Fruit fly (Drosophila melanogaster) whole organism, embryonic: ENCODE measurements around the gene LanB1.

ENCODE experiments used
- Atf6 ChIP-seq: fragments of 200-800 bp; sonication (Bioruptor generic); IDR thresholded peaks from 2 replicates; pipeline ENCODE4 v1.3.6; 2022; ENCODE audit warnings: missing biosample characterization, missing genetic modification characterization
- Bdp1 ChIP-seq: fragments of 200-800 bp; sonication (Bioruptor generic); optimal IDR thresholded peaks from 3 replicates; lab custom pipeline; 2016; ENCODE audit warnings: missing biosample characterization, missing genetic modification characterization
- CG10147 ChIP-seq: fragments of 200-800 bp; sonication (Bioruptor generic); optimal IDR thresholded peaks from 2 replicates; lab custom pipeline; 2019; ENCODE audit warnings: missing biosample characterization, mild to moderate bottlenecking, missing genetic modification characterization, moderate library complexity
- CG11695 ChIP-seq: fragments of 200-800 bp; sonication (Bioruptor generic); IDR thresholded peaks from 3 replicates; pipeline ENCODE4 v1.3.6; 2022; ENCODE audit warnings: missing biosample characterization, missing genetic modification characterization
- CG12391 ChIP-seq: fragments of 200-800 bp; sonication (Bioruptor generic); optimal IDR thresholded peaks from 3 replicates; lab custom pipeline; 2018; ENCODE audit warnings: missing biosample characterization, mild to moderate bottlenecking, missing genetic modification characterization, moderate library complexity
- CG1602 ChIP-seq: fragments of 200-800 bp; sonication (Bioruptor generic); optimal IDR thresholded peaks from 3 replicates; lab custom pipeline; 2016; ENCODE audit warnings: missing biosample characterization, missing genetic modification characterization
- CG16815 ChIP-seq: fragments of 200-800 bp; sonication (Bioruptor generic); optimal IDR thresholded peaks from 3 replicates; lab custom pipeline; 2017; ENCODE audit warnings: missing biosample characterization, mild to moderate bottlenecking, missing genetic modification characterization
- CG17328 ChIP-seq: fragments of 200-800 bp; sonication (Bioruptor generic); IDR thresholded peaks from 2 replicates; pipeline ENCODE4 v1.3.6; 2022; ENCODE audit warnings: missing biosample characterization, missing genetic modification characterization
- CG18262 ChIP-seq: fragments of 200-800 bp; optimal IDR thresholded peaks from 3 replicates; lab custom pipeline; 2019; ENCODE audit warnings: missing biosample characterization, mild to moderate bottlenecking, missing genetic modification characterization, moderate library complexity
- CG18619 ChIP-seq: fragments of 200-800 bp; sonication (Bioruptor generic); optimal IDR thresholded peaks from 3 replicates; lab custom pipeline; 2017; ENCODE audit warnings: missing biosample characterization, mild to moderate bottlenecking, missing genetic modification characterization
- CG2712 ChIP-seq: fragments of 200-800 bp; optimal IDR thresholded peaks from 3 replicates; lab custom pipeline; 2019; ENCODE audit warnings: missing biosample characterization, mild to moderate bottlenecking, missing genetic modification characterization, moderate library complexity
- CG34422 ChIP-seq: fragments of 200-800 bp; sonication (Bioruptor generic); IDR thresholded peaks from 3 replicates; pipeline ENCODE4 v1.3.6; 2022; ENCODE audit warnings: missing biosample characterization, missing genetic modification characterization
- CG43689 ChIP-seq: fragments of 200-800 bp; sonication (Bioruptor generic); IDR thresholded peaks from 2 replicates; pipeline ENCODE4 v1.3.6; 2022; ENCODE audit warnings: missing biosample characterization, missing genetic modification characterization
- CG4730 ChIP-seq: fragments of 200-800 bp; sonication (Bioruptor generic); IDR thresholded peaks from 2 replicates; pipeline ENCODE4 v1.3.6; 2022; ENCODE audit warnings: missing biosample characterization, missing genetic modification characterization
- CG6254 ChIP-seq: fragments of 200-800 bp; sonication (Bioruptor generic); optimal IDR thresholded peaks from 3 replicates; lab custom pipeline; 2017; ENCODE audit warnings: mild to moderate bottlenecking, missing biosample characterization, missing genetic modification reagents, missing genetic modification characterization
- CG6683 ChIP-seq: fragments of 200-800 bp; sonication (Bioruptor generic); optimal IDR thresholded peaks from 2 replicates; lab custom pipeline; 2017; ENCODE audit warnings: missing biosample characterization, mild to moderate bottlenecking, missing genetic modification characterization, missing genetic modification reagents
- CG7786 ChIP-seq: fragments of 200-800 bp; sonication (Bioruptor generic); optimal IDR thresholded peaks from 2 replicates; lab custom pipeline; 2016; ENCODE audit warnings: missing biosample characterization, missing genetic modification characterization
- CG8388 ChIP-seq: fragments of 200-800 bp; sonication (Bioruptor generic); optimal IDR thresholded peaks from 2 replicates; lab custom pipeline; 2019; ENCODE audit warnings: missing biosample characterization, mild to moderate bottlenecking, missing genetic modification characterization, moderate library complexity
- D19A ChIP-seq: fragments of 200-800 bp; optimal IDR thresholded peaks from 3 replicates; lab custom pipeline; 2019; ENCODE audit warnings: missing biosample characterization, mild to moderate bottlenecking, missing genetic modification characterization, moderate library complexity
- Deaf1 ChIP-seq: fragments of 200-800 bp; optimal IDR thresholded peaks from 3 replicates; lab custom pipeline; 2019; ENCODE audit warnings: missing biosample characterization, mild to moderate bottlenecking, missing genetic modification characterization, moderate library complexity
- Dek ChIP-seq: fragments of 200-800 bp; sonication (Bioruptor generic); optimal IDR thresholded peaks from 3 replicates; lab custom pipeline; 2019; ENCODE audit warnings: missing biosample characterization, mild to moderate bottlenecking, missing genetic modification characterization, moderate library complexity
- Dll ChIP-seq: fragments of 200-800 bp; sonication (Bioruptor generic); IDR thresholded peaks from 4 replicates; pipeline ENCODE4 v1.3.6; 2022; ENCODE audit warnings: missing biosample characterization, missing genetic modification characterization; ENCODE audit not compliant: partially characterized antibody
- Doc3 ChIP-seq: fragments of 200-800 bp; sonication (Bioruptor generic); IDR thresholded peaks from 3 replicates; pipeline ENCODE4 v1.3.6; 2022; ENCODE audit warnings: missing biosample characterization, missing genetic modification characterization; ENCODE audit not compliant: partially characterized antibody
- Fer3 ChIP-seq: fragments of 200-800 bp; sonication (Bioruptor generic); optimal IDR thresholded peaks from 2 replicates; lab custom pipeline; 2018; ENCODE audit warnings: missing biosample characterization, mild to moderate bottlenecking, missing genetic modification characterization, moderate library complexity
- GATAe ChIP-seq: fragments of 200-800 bp; sonication (Bioruptor generic); conservative IDR thresholded peaks from 2 replicates; pipeline ENCODE4 v1.3.6; 2022; ENCODE audit warnings: missing biosample characterization, missing genetic modification characterization
- H2.0 ChIP-seq: fragments of 200-800 bp; sonication (Bioruptor generic); IDR thresholded peaks from 2 replicates; pipeline ENCODE4 v1.3.6; 2022; ENCODE audit warnings: missing biosample characterization, missing genetic modification characterization
- Hey ChIP-seq: fragments of 200-800 bp; sonication (Bioruptor generic); optimal IDR thresholded peaks from 3 replicates; lab custom pipeline; 2018; ENCODE audit warnings: missing biosample characterization, mild to moderate bottlenecking, missing genetic modification characterization
- Hmr ChIP-seq: fragments of 200-800 bp; sonication (Bioruptor generic); optimal IDR thresholded peaks from 3 replicates; lab custom pipeline; 2017; ENCODE audit warnings: mild to moderate bottlenecking, missing biosample characterization, missing genetic modification reagents, missing genetic modification characterization
- NFAT ChIP-seq: fragments of 200-800 bp; sonication (Bioruptor generic); IDR thresholded peaks from 2 replicates; pipeline ENCODE4 v1.3.6; 2022; ENCODE audit warnings: missing biosample characterization, missing genetic modification characterization
- Sry-β ChIP-seq: fragments of 200-800 bp; sonication (Bioruptor generic); optimal IDR thresholded peaks from 2 replicates; lab custom pipeline; 2018; ENCODE audit warnings: missing biosample characterization, mild to moderate bottlenecking, missing genetic modification characterization, moderate library complexity
- Xbp1 ChIP-seq: fragments of 200-800 bp; sonication (Bioruptor generic); optimal IDR thresholded peaks from 3 replicates; lab custom pipeline; 2016; ENCODE audit warnings: missing biosample characterization, mild to moderate bottlenecking, missing genetic modification characterization
- az2 ChIP-seq: fragments of 200-800 bp; sonication (Bioruptor generic); optimal IDR thresholded peaks from 3 replicates; lab custom pipeline; 2016; ENCODE audit warnings: missing biosample characterization, missing genetic modification characterization
- chn ChIP-seq: fragments of 200-800 bp; sonication (Bioruptor generic); optimal IDR thresholded peaks from 2 replicates; lab custom pipeline; 2016; ENCODE audit warnings: missing biosample characterization, missing genetic modification characterization
- ci ChIP-seq: fragments of 200-800 bp; sonication (Bioruptor generic); IDR thresholded peaks from 3 replicates; pipeline ENCODE4 v1.3.6; 2022; ENCODE audit warnings: missing biosample characterization, missing genetic modification characterization
- crc ChIP-seq: fragments of 200-800 bp; sonication (Bioruptor generic); optimal IDR thresholded peaks from 2 replicates; lab custom pipeline; 2016; ENCODE audit warnings: missing biosample characterization, missing genetic modification characterization
- cwo ChIP-seq: fragments of 200-800 bp; sonication (Bioruptor generic); optimal IDR thresholded peaks from 3 replicates; lab custom pipeline; 2017; ENCODE audit warnings: missing biosample characterization, missing genetic modification characterization, mild to moderate bottlenecking, moderate library complexity, missing genetic modification reagents
- dmrt11E ChIP-seq: fragments of 200-800 bp; sonication (Bioruptor generic); optimal IDR thresholded peaks from 3 replicates; lab custom pipeline; 2018; ENCODE audit warnings: missing biosample characterization, mild to moderate bottlenecking, missing genetic modification characterization, moderate library complexity
- fd102C ChIP-seq: fragments of 200-800 bp; sonication (Bioruptor generic); optimal IDR thresholded peaks from 2 replicates; lab custom pipeline; 2018; ENCODE audit warnings: missing biosample characterization, mild to moderate bottlenecking, missing genetic modification characterization, moderate library complexity
- fd96Cb ChIP-seq: fragments of 200-800 bp; sonication (Bioruptor generic); optimal IDR thresholded peaks from 2 replicates; lab custom pipeline; 2018; ENCODE audit warnings: missing biosample characterization, mild to moderate bottlenecking, missing genetic modification characterization, moderate library complexity
- grau ChIP-seq: fragments of 200-800 bp; optimal IDR thresholded peaks from 3 replicates; lab custom pipeline; 2019; ENCODE audit warnings: missing biosample characterization, mild to moderate bottlenecking, missing genetic modification characterization, moderate library complexity
- h ChIP-seq: fragments of >200 bp; optimal IDR thresholded peaks from 2 replicates; lab custom pipeline; 2017
- hth ChIP-seq: fragments of >200 bp; optimal IDR thresholded peaks from 2 replicates; lab custom pipeline; 2017; ENCODE audit warnings: inconsistent platforms
- lola ChIP-seq, 3 experiments: fragments of >200 bp in 2 of 3; fragments of 200-800 bp in 1 of 3; sonication (Bioruptor generic) in 1 of 3; optimal IDR thresholded peaks; 2 replicates each; lab custom pipeline; 2017 to 2019; ENCODE audit warnings: missing biosample characterization in 3 of 3, missing genetic modification characterization in 3 of 3, mild to moderate bottlenecking in 1 of 3, moderate library complexity in 1 of 3
- luna ChIP-seq: fragments of 200-800 bp; sonication (Bioruptor generic); optimal IDR thresholded peaks from 2 replicates; lab custom pipeline; 2016; ENCODE audit warnings: missing biosample characterization, missing genetic modification characterization
- scrt ChIP-seq: fragments of 200-800 bp; sonication (Bioruptor generic); optimal IDR thresholded peaks from 2 replicates; lab custom pipeline; 2018; ENCODE audit warnings: missing biosample characterization, mild to moderate bottlenecking, missing genetic modification characterization, moderate library complexity
- slbo ChIP-seq: fragments of 200-800 bp; sonication (Bioruptor generic); IDR thresholded peaks from 2 replicates; pipeline ENCODE4 v1.3.6; 2022; ENCODE audit warnings: missing biosample characterization, missing genetic modification characterization
- sna ChIP-seq: fragments of 200-800 bp; sonication (Bioruptor generic); IDR thresholded peaks from 2 replicates; pipeline ENCODE4 v1.3.6; 2022; ENCODE audit warnings: missing biosample characterization, missing genetic modification characterization; ENCODE audit not compliant: partially characterized antibody
- ssp ChIP-seq: fragments of 200-800 bp; sonication (Bioruptor generic); IDR thresholded peaks from 2 replicates; pipeline ENCODE4 v1.3.6; 2022; ENCODE audit warnings: missing biosample characterization, missing genetic modification characterization
- stc ChIP-seq: fragments of 200-800 bp; sonication (Bioruptor generic); IDR thresholded peaks from 2 replicates; pipeline ENCODE4 v1.3.6; 2022; ENCODE audit warnings: missing biosample characterization, missing genetic modification characterization
- tll ChIP-seq, 2 experiments: fragments of 200-800 bp in 1 of 2; fragments of >200 bp in 1 of 2; sonication (Bioruptor generic) in 1 of 2; optimal IDR thresholded peaks; 2 replicates each; lab custom pipeline; 2017 to 2019; ENCODE audit warnings: missing biosample characterization in 2 of 2, missing genetic modification characterization in 2 of 2, mild to moderate bottlenecking in 1 of 2, moderate library complexity in 1 of 2

The LanB1 gene

dm6 chr2L:7851609-7852008 is 40.4 kb downstream of the LanB1 start (continued):
- TF ChIP-seq ssp (GFP tag; lab: Robert Waterston, UW) = 0 out of 2 replicates have a peak, but pooled peaks have one; percentile 10
- TF ChIP-seq Fer3 = peak; percentile 19
- peak; percentile 46 for TF ChIP-seq grau (tag; lab: Kevin White, UChicago)
- peak; percentile 37 for TF ChIP-seq fd96Cb (tag; lab: Kevin White, UChicago)
- peak; percentile 28 for TF ChIP-seq D19A (tag; lab: Kevin White, UChicago)
- 0 out of 2 replicates have a peak, but pooled peaks have one; percentile 14 for TF ChIP-seq Atf6
- peak; percentile 22 for TF ChIP-seq az2 (GFP tag; lab: Kevin White, UChicago)
- TF ChIP-seq ci (GFP tag; lab: Robert Waterston, UW) = peak; percentile 49; the same call in 1 of the 3 replicates
- TF ChIP-seq scrt (GFP tag; lab: Kevin White, UChicago) = peak; percentile 1
- TF ChIP-seq h = no peak
- no peak for TF ChIP-seq fd102C (GFP tag; lab: Kevin White, UChicago)
- TF ChIP-seq CG12391 (tag; lab: Kevin White, UChicago) = peak; percentile 39
- no peak for TF ChIP-seq CG6254 (GFP tag; lab: Kevin White, UChicago)
- TF ChIP-seq hth (lab: Kevin White, UChicago) = no peak
- 0 out of 2 replicates have a peak, but pooled peaks have one; percentile 20 for TF ChIP-seq H2.0 (GFP tag; lab: Robert Waterston, UW)
- no peak for TF ChIP-seq Doc3
- TF ChIP-seq GATAe (GFP tag; lab: Robert Waterston, UW) = no peak
- TF ChIP-seq tll (GFP tag; optimal IDR thresholded peaks at IDR 0.05; lab: Kevin White, UChicago) = no peak
- TF ChIP-seq CG1602 = peak; percentile 1
- no peak for TF ChIP-seq crc (GFP tag; lab: Kevin White, UChicago)
- TF ChIP-seq CG10147 = no peak
- peak; percentile 31 for TF ChIP-seq cwo (GFP tag; lab: Kevin White, UChicago)
- no peak for TF ChIP-seq CG7786 (GFP tag; lab: Kevin White, UChicago)
- no peak for TF ChIP-seq Bdp1 (GFP tag; lab: Kevin White, UChicago)
- TF ChIP-seq Xbp1 (GFP tag; lab: Kevin White, UChicago) = peak; percentile 23
- no peak for TF ChIP-seq CG4730 (GFP tag; lab: Robert Waterston, UW)
- TF ChIP-seq Sry-β (GFP tag; lab: Kevin White, UChicago) = no peak
- TF ChIP-seq Hey (tag; lab: Kevin White, UChicago) = no peak
- TF ChIP-seq sna (GFP tag; lab: Robert Waterston, UW) = no peak
- peak in 1 of 3 experiments; percentile 23 for TF ChIP-seq lola (GFP tag; optimal IDR thresholded peaks at IDR 0.05; lab: Kevin White, UChicago)
- TF ChIP-seq NFAT (GFP tag; lab: Robert Waterston, UW) = no peak
- TF ChIP-seq Dek (tag; lab: Kevin White, UChicago) = no peak
- TF ChIP-seq CG6683 = no peak
- no peak for TF ChIP-seq CG34422 (GFP tag; lab: Robert Waterston, UW)
- peak; percentile 52 for TF ChIP-seq Hmr
- TF ChIP-seq chn = peak; percentile 12
- 0 out of 3 replicates have a peak, but pooled peaks have one; percentile 9 for TF ChIP-seq CG11695 (GFP tag; lab: Robert Waterston, UW)
- no peak for TF ChIP-seq Dll (GFP tag; lab: Robert Waterston, UW)
- peak; percentile 23 for TF ChIP-seq Deaf1
- TF ChIP-seq CG43689 (GFP tag; lab: Robert Waterston, UW) = 0 out of 2 replicates have a peak, but pooled peaks have one; percentile 23
- TF ChIP-seq CG18619 (GFP tag; lab: Kevin White, UChicago) = no peak
- peak; percentile 19; the same call in 1 of the 2 replicates for TF ChIP-seq slbo (GFP tag; lab: Robert Waterston, UW)
- TF ChIP-seq dmrt11E = peak; percentile 26
- TF ChIP-seq CG8388 (GFP tag; lab: Kevin White, UChicago) = peak; percentile 28
- no peak for TF ChIP-seq luna (GFP tag; lab: Kevin White, UChicago)
- peak; percentile 25; the same call in 1 of the 2 replicates for TF ChIP-seq CG17328
- peak; percentile 60 for TF ChIP-seq CG2712
- peak; percentile 47 for TF ChIP-seq CG18262
- peak; percentile 28; the same call in 1 of the 2 replicates for TF ChIP-seq stc
- peak; percentile 19 for TF ChIP-seq CG16815 (GFP tag; lab: Kevin White, UChicago)
